Worm (Caenorhabditis elegans): Measurements from ENCODE around the gene T23F2.3.

DNA sequence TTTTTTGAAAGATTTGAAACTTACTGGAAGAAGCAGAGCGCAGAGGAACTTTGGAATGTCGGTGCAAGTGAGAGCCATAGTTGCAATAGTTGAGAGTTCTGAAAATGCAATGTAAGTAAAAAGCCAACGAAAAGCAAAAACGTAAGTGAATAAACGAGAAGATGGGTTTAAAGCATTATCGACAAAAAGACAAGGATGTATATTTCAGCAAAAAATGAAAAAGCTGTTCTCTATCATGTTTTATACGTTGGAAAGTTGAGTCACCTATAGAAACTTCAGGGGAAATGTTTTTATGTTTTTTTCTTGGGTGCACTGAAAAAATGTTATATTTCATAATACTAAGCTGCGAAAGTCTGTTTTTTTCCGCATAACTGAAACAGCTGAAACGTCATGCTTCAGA is 4.9 kb upstream of the T23F2.3 start, which contains the start of gene T23F2.5:
- TF ChIP-seq ces-1 (GFP tag; optimal IDR thresholded peaks at IDR 0.05) (no peak), nhr-77 (tag; optimal IDR thresholded peaks at IDR 0.05) (no peak), duxl-1 (tag; optimal IDR thresholded peaks at IDR 0.05; ENCODE audit: poor library complexity) (no peak), egl-27 (tag; optimal IDR thresholded peaks at IDR 0.05) (no peak), unc-39 (tag; optimal IDR thresholded peaks at IDR 0.05) (no peak), lsy-2 (tag; optimal IDR thresholded peaks at IDR 0.05) (no peak), ctbp-1 (GFP tag; IDR thresholded peaks at IDR 0.05) (no peak), lin-15B (tag; optimal IDR thresholded peaks at IDR 0.05) (no peak), ama-1 (optimal IDR thresholded peaks at IDR 0.05) (no peak)
